Fruit fly (Drosophila melanogaster): ENCODE measurements around the gene CG4592.

CG4592 gene

dm6 chr2L:9911783-9912182 lies 9.7 kb upstream of the CG4592 start (continued):
- TF ChIP-seq knrl (GFP tag; IDR thresholded peaks at IDR 0.05; ENCODE audit: partially characterized antibody) = no peak
- TF ChIP-seq Adf1 (GFP tag; IDR thresholded peaks at IDR 0.05) = no peak
- TF ChIP-seq NC2β (GFP tag; optimal IDR thresholded peaks at IDR 0.05) = no peak
- no peak for TF ChIP-seq CG18262 (tag; optimal IDR thresholded peaks at IDR 0.05)
- peak; percentile 24 for TF ChIP-seq NfI (GFP tag; optimal IDR thresholded peaks at IDR 0.05)
- no peak for TF ChIP-seq B-H2 (GFP tag; optimal IDR thresholded peaks at IDR 0.05)
- no peak for TF ChIP-seq inv (GFP tag; IDR thresholded peaks at IDR 0.05; ENCODE audit: partially characterized antibody)
- no peak for TF ChIP-seq ac (GFP tag; optimal IDR thresholded peaks at IDR 0.05)
- TF ChIP-seq bsh (GFP tag; optimal IDR thresholded peaks at IDR 0.05) = no peak
- peak; percentile 24; the same call in 1 of the 3 replicates for TF ChIP-seq Optix (GFP tag; IDR thresholded peaks at IDR 0.05)
- no peak for TF ChIP-seq D19B (GFP tag; optimal IDR thresholded peaks at IDR 0.05)
- no peak for TF ChIP-seq Aef1 (GFP tag; IDR thresholded peaks at IDR 0.05)
- TF ChIP-seq so (GFP tag; IDR thresholded peaks at IDR 0.05) = no peak
- no peak for TF ChIP-seq ato (GFP tag; IDR thresholded peaks at IDR 0.05; ENCODE audit: partially characterized antibody)
- TF ChIP-seq stc (GFP tag; IDR thresholded peaks at IDR 0.05) = no peak
- TF ChIP-seq CG12236 (GFP tag; optimal IDR thresholded peaks at IDR 0.05) = no peak
- TF ChIP-seq sens (GFP tag) = peak; percentile 53
- no peak for TF ChIP-seq Bdp1 (GFP tag; optimal IDR thresholded peaks at IDR 0.05)
- no peak for TF ChIP-seq nmo (GFP tag; optimal IDR thresholded peaks at IDR 0.05)
- no peak for TF ChIP-seq Elba2 (GFP tag; optimal IDR thresholded peaks at IDR 0.05)
- TF ChIP-seq sr (GFP tag; IDR thresholded peaks at IDR 0.05) = no peak
- no peak for TF ChIP-seq CG16815 (GFP tag; optimal IDR thresholded peaks at IDR 0.05)
- peak; percentile 19 for TF ChIP-seq jumu (GFP tag; optimal IDR thresholded peaks at IDR 0.05)
- no peak for TF ChIP-seq gfzf (GFP tag; optimal IDR thresholded peaks at IDR 0.05)
- no peak for TF ChIP-seq pnt (GFP tag; optimal IDR thresholded peaks at IDR 0.05)
- no peak for TF ChIP-seq fd96Cb (tag; optimal IDR thresholded peaks at IDR 0.05)
- no peak for TF ChIP-seq mirr (GFP tag; optimal IDR thresholded peaks at IDR 0.05)
- 0 out of 2 replicates have a peak, but pooled peaks have one; percentile 40 for TF ChIP-seq vvl (GFP tag; IDR thresholded peaks at IDR 0.05)
- no peak for TF ChIP-seq oc (tag; optimal IDR thresholded peaks at IDR 0.05)
- no peak for TF ChIP-seq Hey (tag; optimal IDR thresholded peaks at IDR 0.05)
- no peak for TF ChIP-seq p53 (GFP tag; optimal IDR thresholded peaks at IDR 0.05)
- peak; percentile 37; the same call in 1 of the 3 replicates for TF ChIP-seq tgo (GFP tag; IDR thresholded peaks at IDR 0.05)
- no peak for TF ChIP-seq CG5180 (GFP tag; optimal IDR thresholded peaks at IDR 0.05)
- TF ChIP-seq pfk (GFP tag; optimal IDR thresholded peaks at IDR 0.05) = no peak
- TF ChIP-seq HLHmδ (GFP tag; optimal IDR thresholded peaks at IDR 0.05) = no peak
- TF ChIP-seq CG4424 (GFP tag; optimal IDR thresholded peaks at IDR 0.05) = no peak
- no peak for TF ChIP-seq ind (GFP tag; optimal IDR thresholded peaks at IDR 0.05)
- TF ChIP-seq lola (GFP tag; optimal IDR thresholded peaks at IDR 0.05) = no peak
- TF ChIP-seq CG9215 (GFP tag; IDR thresholded peaks at IDR 0.05) = no peak; the same call in 1 of the 2 replicates
- no peak for TF ChIP-seq Nf-YB (GFP tag; optimal IDR thresholded peaks at IDR 0.05)
- TF ChIP-seq bowl (GFP tag; IDR thresholded peaks at IDR 0.05) = peak; percentile 41; the same call in 1 of the 2 replicates
- no peak for TF ChIP-seq ewg (GFP tag; optimal IDR thresholded peaks at IDR 0.05)
- TF ChIP-seq CG31224 (GFP tag; IDR thresholded peaks at IDR 0.05) = no peak
- TF ChIP-seq lilli (GFP tag; optimal IDR thresholded peaks at IDR 0.05) = peak; percentile 57
- TF ChIP-seq gt (GFP tag; IDR thresholded peaks at IDR 0.05) = no peak
- peak; percentile 10 to 82 for TF ChIP-seq crp (GFP tag; optimal IDR thresholded peaks at IDR 0.05)
- TF ChIP-seq Mrtf (GFP tag; IDR thresholded peaks at IDR 0.05) = no peak
- TF ChIP-seq Bgb (GFP tag; IDR thresholded peaks at IDR 0.05; ENCODE audit: partially characterized antibody) = no peak
- TF ChIP-seq Sox102F (GFP tag; optimal IDR thresholded peaks at IDR 0.05) = no peak
- TF ChIP-seq PHDP (tag; optimal IDR thresholded peaks at IDR 0.05) = no peak
- TF ChIP-seq CG10267 (tag; optimal IDR thresholded peaks at IDR 0.05) = no peak
